Worm (Caenorhabditis elegans) whole organism, L4/young adult: ENCODE data around the gene R05D3.3.

Experiments used
- W03F9.2 ChIP-seq: fragments of 150-350 bp; optimal IDR thresholded peaks from 2 replicates; lab custom pipeline; 2014; ENCODE audit warnings: missing biosample characterization, missing genetic modification characterization
- dao-5 ChIP-seq: sonication (generic microtip); optimal IDR thresholded peaks from 2 replicates; lab custom pipeline; 2016; ENCODE audit warnings: missing genotype, missing genetic modification characterization, moderate library complexity, missing compliant biosample characterization
- him-1 ChIP-seq: sonication (generic microtip); optimal IDR thresholded peaks from 2 replicates; lab custom pipeline; 2016; ENCODE audit warnings: missing genotype, missing genetic modification reagents, missing genetic modification characterization, missing compliant biosample characterization

DNA sequence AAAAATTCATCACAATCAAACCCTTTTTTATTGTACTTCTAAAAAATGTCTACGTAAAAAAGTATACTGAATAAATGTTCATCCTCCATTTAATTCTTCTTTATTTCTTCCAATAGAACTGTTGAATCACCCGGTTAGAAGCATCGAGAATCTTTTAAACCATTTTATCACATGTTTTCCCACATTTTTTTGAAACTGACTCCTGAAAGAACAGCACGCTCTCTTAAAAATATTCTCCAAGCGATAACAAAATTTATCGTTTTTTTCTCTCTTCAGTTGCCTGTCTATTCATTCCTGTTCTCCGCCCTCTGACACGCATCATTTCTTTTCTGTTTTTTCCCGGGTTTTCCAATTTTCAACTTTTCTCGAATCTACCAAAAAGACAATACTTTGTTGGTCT is 39.4 kb upstream of the R05D3.3 start, which contains the start of gene F10E9.12:
- TF ChIP-seq him-1 (tag; lab: Kevin White, UChicago) (no peak), W03F9.2 (tag; lab: Kevin White, UChicago) (no peak), dao-5 (tag; lab: Kevin White, UChicago) (no peak)
